Fruit fly (Drosophila melanogaster) Kc167 (cell line): ENCODE measurements around the gene HisCl1.

Experiments used
- Myc ChIP-seq: fragments of >200 bp; optimal IDR thresholded peaks from 2 replicates; lab custom pipeline; 2017; ENCODE audit warnings: missing external identifiers
- Sin3A ChIP-seq: fragments of >200 bp; optimal IDR thresholded peaks from 2 replicates; lab custom pipeline; 2018; ENCODE audit warnings: missing external identifiers
- h ChIP-seq: fragments of >200 bp; optimal IDR thresholded peaks from 3 replicates; lab custom pipeline; 2018; ENCODE audit warnings: missing external identifiers
- insv ChIP-seq: fragments of >200 bp; optimal IDR thresholded peaks from 3 replicates; lab custom pipeline; 2018; ENCODE audit warnings: missing external identifiers
- psq ChIP-seq: fragments of >200 bp; optimal IDR thresholded peaks from 2 replicates; lab custom pipeline; 2017; ENCODE audit warnings: missing external identifiers
- ttk ChIP-seq: sonication (Bioruptor generic); optimal IDR thresholded peaks from 2 replicates; lab custom pipeline; 2017; ENCODE audit warnings: missing external identifiers

HisCl1 gene

dm6 chr3R:11810831-11811484, 24.0 kb downstream of the HisCl1 start:
- no peak for TF ChIP-seq h (lab: Kevin White, UChicago)
- TF ChIP-seq ttk = no peak
- TF ChIP-seq Myc (lab: Kevin White, UChicago) = no peak
- no peak for TF ChIP-seq Sin3A (lab: Kevin White, UChicago)
- TF ChIP-seq psq = no peak
- no peak for TF ChIP-seq insv

- no peak for TF ChIP-seq h (lab: Kevin White, UChicago)
- TF ChIP-seq ttk = no peak
- no peak for TF ChIP-seq insv
- TF ChIP-seq Sin3A (lab: Kevin White, UChicago) = no peak
- no peak for TF ChIP-seq Myc (lab: Kevin White, UChicago)
- TF ChIP-seq psq = no peak
Observed at dm6 chr3R:11812479-11812878, 25.5 kb downstream of the HisCl1 start.

- TF ChIP-seq psq (no peak), ttk (no peak), h (lab: Kevin White, UChicago) (no peak), insv (no peak), Myc (lab: Kevin White, UChicago) (no peak), Sin3A (lab: Kevin White, UChicago) (no peak)
Observed at dm6 chr3R:11812881-11813466, 26.0 kb downstream of the HisCl1 start, which contains the start of gene ClC-a. Gene ClC-a, minus strand, starts transcription at chr3R:11813207.

dm6 chr3R:11818930-11819639, 32.1 kb downstream of the HisCl1 start, which contains the start of the genes COX5A and glo:
Gene COX5A, plus strand, starts transcription at chr3R:11819359.
Gene glo, minus strand, starts transcription at chr3R:11819420.
- TF ChIP-seq psq (no peak), Sin3A (lab: Kevin White, UChicago) (no peak), h (lab: Kevin White, UChicago) (no peak), Myc (lab: Kevin White, UChicago) (no peak), ttk (no peak), insv (no peak)

- no peak for TF ChIP-seq Sin3A (lab: Kevin White, UChicago)
- TF ChIP-seq Myc (lab: Kevin White, UChicago) = no peak
- TF ChIP-seq insv = no peak
- no peak for TF ChIP-seq ttk
- no peak for TF ChIP-seq h (lab: Kevin White, UChicago)
- no peak for TF ChIP-seq psq
Observed at dm6 chr3R:11819640-11819979, 32.6 kb downstream of the HisCl1 start.

dm6 chr3R:11820148-11820547, 33.2 kb downstream of the HisCl1 start:
- no peak for TF ChIP-seq insv
- no peak for TF ChIP-seq psq
- no peak for TF ChIP-seq Myc (lab: Kevin White, UChicago)
- TF ChIP-seq h (lab: Kevin White, UChicago) = no peak
- no peak for TF ChIP-seq ttk
- no peak for TF ChIP-seq Sin3A (lab: Kevin White, UChicago)

dm6 chr3R:11821800-11822199, 34.8 kb downstream of the HisCl1 start:
- no peak for TF ChIP-seq Sin3A (lab: Kevin White, UChicago)
- TF ChIP-seq Myc (lab: Kevin White, UChicago) = no peak
- TF ChIP-seq insv = no peak
- TF ChIP-seq h (lab: Kevin White, UChicago) = no peak
- TF ChIP-seq psq = no peak
- TF ChIP-seq ttk = no peak

dm6 chr3R:11822266-11822665, 35.3 kb downstream of the HisCl1 start, which contains the start of gene Kyat:
Gene Kyat, minus strand, starts transcription at chr3R:11822493.
- no peak for TF ChIP-seq ttk
- TF ChIP-seq insv = no peak
- TF ChIP-seq Sin3A (lab: Kevin White, UChicago) = no peak
- TF ChIP-seq h (lab: Kevin White, UChicago) = no peak
- TF ChIP-seq Myc (lab: Kevin White, UChicago) = no peak
- TF ChIP-seq psq = no peak

- no peak for TF ChIP-seq ttk
- no peak for TF ChIP-seq psq
Observed at dm6 chr3R:11830757-11831586, 44.0 kb downstream of the HisCl1 start.

dm6 chr3R:11833406-11833805, 46.4 kb downstream of the HisCl1 start:
- TF ChIP-seq Myc (lab: Kevin White, UChicago) (no peak), psq (no peak), ttk (no peak), h (lab: Kevin White, UChicago) (no peak), insv (no peak), Sin3A (lab: Kevin White, UChicago) (no peak)
